Worm (Caenorhabditis elegans) whole organism, young adult: Measurements from ENCODE around the gene C55A6.1.

Experiments
- B0261.1 ChIP-seq: sonication (generic microtip); optimal IDR thresholded peaks from 2 replicates; lab custom pipeline; 2016; ENCODE audit warnings: mild to moderate bottlenecking, missing genetic modification characterization, moderate library complexity, missing compliant biosample characterization
- ets-4 ChIP-seq: fragments of 200-800 bp; sonication (Bioruptor generic); optimal IDR thresholded peaks from 2 replicates; lab custom pipeline; 2018; ENCODE audit warnings: mild to moderate bottlenecking, missing genetic modification characterization, missing compliant biosample characterization
- nfyb-1 ChIP-seq: fragments of 200-800 bp; sonication (Bioruptor generic); IDR thresholded peaks from 2 replicates; pipeline ENCODE4 v1.3.6; 2022; ENCODE audit warnings: missing genetic modification reagents, missing genetic modification characterization, missing compliant biosample characterization
- nhr-90 ChIP-seq: sonication (generic microtip); optimal IDR thresholded peaks from 2 replicates; lab custom pipeline; 2016; ENCODE audit warnings: missing genotype, mild to moderate bottlenecking, missing genetic modification characterization, missing compliant biosample characterization
- unc-62 ChIP-seq: fragments of 150-350 bp; optimal IDR thresholded peaks from 2 replicates; lab custom pipeline; 2014; ENCODE audit warnings: missing biosample characterization, missing genetic modification reagents, missing genetic modification characterization

- TF ChIP-seq B0261.1 (tag; lab: Kevin White, UChicago): no peak
- no peak for TF ChIP-seq nfyb-1
- TF ChIP-seq nhr-90 (tag; lab: Kevin White, UChicago): no peak
- no peak for TF ChIP-seq ets-4
- TF ChIP-seq unc-62: no peak
Observed at ce11 chrV:11552379-11552778, 47.6 kb upstream of the C55A6.1 start, which contains the start of gene srx-85.
